Worm (Caenorhabditis elegans) whole organism, L1 larva: Measurements from ENCODE around the gene F41E6.17.

Source experiments
- C04F5.9 ChIP-seq: sonication (generic microtip); optimal IDR thresholded peaks from 2 replicates; lab custom pipeline; 2016; ENCODE audit warnings: missing genetic modification characterization, missing compliant biosample characterization
- C16A3.4 ChIP-seq: fragments of 150-350 bp; optimal IDR thresholded peaks from 2 replicates; lab custom pipeline; 2014; ENCODE audit warnings: missing biosample characterization, missing genetic modification characterization
- C34B4.2 ChIP-seq: sonication (generic microtip); optimal IDR thresholded peaks from 2 replicates; lab custom pipeline; 2017; ENCODE audit warnings: mild to moderate bottlenecking, missing genetic modification characterization, missing compliant biosample characterization
- aha-1 ChIP-seq: fragments of 150-350 bp; optimal IDR thresholded peaks from 2 replicates; lab custom pipeline; 2014; ENCODE audit warnings: missing biosample characterization, missing genetic modification characterization
- alr-1 ChIP-seq: fragments of 200-800 bp; sonication (Bioruptor generic); optimal IDR thresholded peaks from 2 replicates; lab custom pipeline; 2018; ENCODE audit warnings: borderline replicate concordance, mild to moderate bottlenecking, missing genetic modification characterization, missing compliant biosample characterization
- ceh-63 ChIP-seq: fragments of 200-800 bp; sonication (Bioruptor generic); optimal IDR thresholded peaks from 2 replicates; lab custom pipeline; 2018; ENCODE audit warnings: mild to moderate bottlenecking, missing genetic modification characterization, missing compliant biosample characterization
- ceh-8 ChIP-seq: fragments of 200-800 bp; sonication (Bioruptor generic); optimal IDR thresholded peaks from 2 replicates; lab custom pipeline; 2018; ENCODE audit warnings: mild to moderate bottlenecking, missing genetic modification characterization, moderate library complexity, missing compliant biosample characterization
- ceh-82 ChIP-seq, 3 experiments: fragments of 150-350 bp in 1 of 3; sonication (generic microtip) in 2 of 3; optimal IDR thresholded peaks; 2 replicates each; lab custom pipeline; 2014 to 2017; ENCODE audit warnings: missing biosample characterization in 3 of 3, missing genetic modification characterization in 3 of 3
- ceh-88 ChIP-seq: fragments of 200-800 bp; sonication (Bioruptor generic); IDR thresholded peaks from 2 replicates; pipeline ENCODE4 v1.3.6; 2022; ENCODE audit warnings: missing genetic modification characterization, missing compliant biosample characterization
- ceh-90 ChIP-seq: sonication (generic microtip); optimal IDR thresholded peaks from 2 replicates; lab custom pipeline; 2016; ENCODE audit warnings: missing genetic modification characterization, missing compliant biosample characterization
- dpl-1 ChIP-seq, 3 experiments: fragments of 150-350 bp in 2 of 3; sonication (generic microtip) in 1 of 3; optimal IDR thresholded peaks; 2 replicates each; lab custom pipeline; 2014 to 2017; ENCODE audit warnings: missing biosample characterization in 3 of 3, missing genetic modification characterization in 3 of 3, missing genetic modification reagents in 3 of 3
- efl-1 ChIP-seq, 4 experiments: fragments of 150-350 bp; optimal IDR thresholded peaks in 3 of 4; peaks in 1 of 4; 1 replicate in 1 of 4; 2 replicates in 3 of 4; lab custom pipeline; 2014; ENCODE audit warnings: missing biosample characterization in 2 of 4, missing genetic modification characterization in 2 of 4, missing genetic modification reagents in 2 of 4
- efl-3 ChIP-seq: fragments of 200-800 bp; sonication (Bioruptor generic); optimal IDR thresholded peaks from 2 replicates; lab custom pipeline; 2018; ENCODE audit warnings: mild to moderate bottlenecking, missing genetic modification characterization, missing compliant biosample characterization
- elt-2 ChIP-seq: sonication (generic microtip); optimal IDR thresholded peaks from 2 replicates; lab custom pipeline; 2016; ENCODE audit warnings: missing genetic modification characterization, mild to moderate bottlenecking, inconsistent platforms, missing compliant biosample characterization, missing genetic modification reagents
- ets-5 ChIP-seq: fragments of 200-800 bp; sonication (Bioruptor generic); IDR thresholded peaks from 2 replicates; pipeline ENCODE4 v1.3.6; 2022; ENCODE audit warnings: missing genetic modification characterization, missing compliant biosample characterization
- fkh-4 ChIP-seq: sonication (generic microtip); optimal IDR thresholded peaks from 2 replicates; lab custom pipeline; 2016; ENCODE audit warnings: missing compliant biosample characterization, missing genetic modification characterization, borderline replicate concordance
- fos-1 ChIP-seq: fragments of 150-350 bp; optimal IDR thresholded peaks from 2 replicates; lab custom pipeline; 2014; ENCODE audit warnings: missing biosample characterization, missing genetic modification characterization
- grh-1 ChIP-seq: fragments of 200-800 bp; sonication (Bioruptor generic); IDR thresholded peaks from 2 replicates; pipeline ENCODE4 v1.3.6; 2022; ENCODE audit warnings: missing genetic modification reagents, missing genetic modification characterization, missing compliant biosample characterization
- hlh-17 ChIP-seq: fragments of 200-800 bp; sonication (Bioruptor generic); optimal IDR thresholded peaks from 2 replicates; lab custom pipeline; 2018; ENCODE audit warnings: missing genetic modification characterization, mild to moderate bottlenecking, missing compliant biosample characterization, moderate library complexity, borderline replicate concordance
- hlh-4 ChIP-seq: sonication (generic microtip); optimal IDR thresholded peaks from 2 replicates; lab custom pipeline; 2016; ENCODE audit warnings: mild to moderate bottlenecking, missing genetic modification characterization, missing compliant biosample characterization
- hpl-2 ChIP-seq: fragments of 150-350 bp; optimal IDR thresholded peaks from 2 replicates; lab custom pipeline; 2014; ENCODE audit warnings: missing biosample characterization, missing genetic modification reagents, missing genetic modification characterization
- isw-1 ChIP-seq: fragments of 200-800 bp; sonication (Bioruptor generic); IDR thresholded peaks from 2 replicates; pipeline ENCODE4 v1.3.6; 2022; ENCODE audit warnings: missing genetic modification characterization, missing compliant biosample characterization
- jun-1 ChIP-seq: fragments of 150-350 bp; optimal IDR thresholded peaks from 2 replicates; lab custom pipeline; 2014; ENCODE audit warnings: missing biosample characterization, missing genetic modification reagents, missing genetic modification characterization
- lin-13 ChIP-seq: fragments of 150-350 bp; optimal IDR thresholded peaks from 2 replicates; lab custom pipeline; 2014; ENCODE audit warnings: missing biosample characterization, missing genetic modification reagents, missing genetic modification characterization
- lir-3 ChIP-seq: sonication (generic microtip); optimal IDR thresholded peaks from 2 replicates; lab custom pipeline; 2016; ENCODE audit warnings: mild to moderate bottlenecking, missing genetic modification characterization, moderate library complexity, missing compliant biosample characterization; ENCODE audit not compliant: poor library complexity
- lsy-2 ChIP-seq, 2 experiments: fragments of 150-350 bp; optimal IDR thresholded peaks; 2 replicates each; lab custom pipeline; 2014; ENCODE audit warnings: missing biosample characterization in 2 of 2, missing genetic modification characterization in 2 of 2
- mdl-1 ChIP-seq, 2 experiments: fragments of 150-350 bp; optimal IDR thresholded peaks; 2 replicates each; lab custom pipeline; 2014 to 2017; ENCODE audit warnings: missing biosample characterization in 2 of 2, missing genetic modification characterization in 2 of 2, inconsistent platforms in 1 of 2
- mef-2 ChIP-seq: fragments of 150-350 bp; optimal IDR thresholded peaks from 2 replicates; lab custom pipeline; 2014; ENCODE audit warnings: missing biosample characterization, missing genetic modification characterization
- mep-1 ChIP-seq: fragments of 150-350 bp; optimal IDR thresholded peaks from 2 replicates; lab custom pipeline; 2014; ENCODE audit warnings: missing biosample characterization, missing genetic modification characterization
- nhr-11 ChIP-seq: fragments of 150-350 bp; optimal IDR thresholded peaks from 2 replicates; lab custom pipeline; 2014; ENCODE audit warnings: missing biosample characterization, missing genetic modification characterization
- nhr-237 ChIP-seq: fragments of 150-350 bp; optimal IDR thresholded peaks from 2 replicates; lab custom pipeline; 2014; ENCODE audit warnings: missing biosample characterization, missing genetic modification characterization
- nhr-47 ChIP-seq: sonication (generic microtip); optimal IDR thresholded peaks from 2 replicates; lab custom pipeline; 2016; ENCODE audit warnings: mild to moderate bottlenecking, missing genetic modification characterization, moderate library complexity, missing compliant biosample characterization
- nhr-76 ChIP-seq: sonication (generic microtip); optimal IDR thresholded peaks from 2 replicates; lab custom pipeline; 2017; ENCODE audit warnings: missing biosample characterization, missing genetic modification characterization
- nhr-85 ChIP-seq: sonication (generic microtip); peaks from one replicate; lab custom pipeline; 2016; ENCODE audit warnings: missing genetic modification characterization, inconsistent platforms, missing compliant biosample characterization
- nhr-90 ChIP-seq: sonication (generic microtip); optimal IDR thresholded peaks from 2 replicates; lab custom pipeline; 2016; ENCODE audit warnings: mild to moderate bottlenecking, missing genetic modification characterization, missing compliant biosample characterization; ENCODE audit not compliant: poor library complexity
- rnt-1 ChIP-seq: sonication (generic microtip); optimal IDR thresholded peaks from 2 replicates; lab custom pipeline; 2016; ENCODE audit warnings: mild to moderate bottlenecking, missing genetic modification characterization, moderate library complexity, missing compliant biosample characterization
- snpc-4 ChIP-seq: fragments of 150-350 bp; optimal IDR thresholded peaks from 2 replicates; lab custom pipeline; 2014; ENCODE audit warnings: missing biosample characterization, missing genetic modification characterization
- sox-4 ChIP-seq: sonication (generic microtip); optimal IDR thresholded peaks from 2 replicates; lab custom pipeline; 2016; ENCODE audit warnings: missing genetic modification characterization, missing compliant biosample characterization
- sptf-1 ChIP-seq: fragments of 150-350 bp; optimal IDR thresholded peaks from 2 replicates; lab custom pipeline; 2014; ENCODE audit warnings: missing biosample characterization, missing genetic modification characterization
- sup-37 ChIP-seq: fragments of 200-800 bp; sonication (Bioruptor generic); optimal IDR thresholded peaks from 2 replicates; lab custom pipeline; 2018; ENCODE audit warnings: mild to moderate bottlenecking, missing genetic modification characterization, missing compliant biosample characterization
- swsn-7 ChIP-seq: sonication (generic microtip); optimal IDR thresholded peaks from 2 replicates; lab custom pipeline; 2016; ENCODE audit warnings: missing genetic modification characterization, missing compliant biosample characterization
- tbx-2 ChIP-seq: sonication (generic microtip); optimal IDR thresholded peaks from 2 replicates; lab custom pipeline; 2016; ENCODE audit warnings: missing genetic modification characterization, missing compliant biosample characterization
- unc-130 ChIP-seq: fragments of 150-350 bp; optimal IDR thresholded peaks from 2 replicates; lab custom pipeline; 2017; ENCODE audit warnings: missing biosample characterization, missing genetic modification characterization, inconsistent platforms
- unc-62 ChIP-seq: fragments of 150-350 bp; optimal IDR thresholded peaks from 2 replicates; lab custom pipeline; 2014; ENCODE audit warnings: missing biosample characterization, missing genetic modification reagents, missing genetic modification characterization
- unc-98 ChIP-seq: fragments of 200-800 bp; sonication (Bioruptor generic); IDR thresholded peaks from 2 replicates; pipeline ENCODE4 v1.3.6; 2022; ENCODE audit warnings: missing genetic modification characterization, missing compliant biosample characterization
- vab-15 ChIP-seq: sonication (generic microtip); optimal IDR thresholded peaks from 2 replicates; lab custom pipeline; 2017; ENCODE audit warnings: missing genotype, mild to moderate bottlenecking, missing genetic modification characterization, missing compliant biosample characterization
- zag-1 ChIP-seq: fragments of 150-350 bp; optimal IDR thresholded peaks from 2 replicates; lab custom pipeline; 2014; ENCODE audit warnings: missing biosample characterization, missing genetic modification characterization
- zip-4 ChIP-seq: fragments of 200-800 bp; sonication (Bioruptor generic); optimal IDR thresholded peaks from 2 replicates; lab custom pipeline; 2018; ENCODE audit warnings: mild to moderate bottlenecking, missing genetic modification characterization, moderate library complexity, missing compliant biosample characterization
- ztf-11 ChIP-seq, 2 experiments: sonication (generic microtip); optimal IDR thresholded peaks; 2 replicates each; lab custom pipeline; 2016 to 2017; ENCODE audit warnings: missing genetic modification characterization in 2 of 2, missing biosample characterization in 1 of 2, missing compliant biosample characterization in 1 of 2

Gene F41E6.17

DNA sequence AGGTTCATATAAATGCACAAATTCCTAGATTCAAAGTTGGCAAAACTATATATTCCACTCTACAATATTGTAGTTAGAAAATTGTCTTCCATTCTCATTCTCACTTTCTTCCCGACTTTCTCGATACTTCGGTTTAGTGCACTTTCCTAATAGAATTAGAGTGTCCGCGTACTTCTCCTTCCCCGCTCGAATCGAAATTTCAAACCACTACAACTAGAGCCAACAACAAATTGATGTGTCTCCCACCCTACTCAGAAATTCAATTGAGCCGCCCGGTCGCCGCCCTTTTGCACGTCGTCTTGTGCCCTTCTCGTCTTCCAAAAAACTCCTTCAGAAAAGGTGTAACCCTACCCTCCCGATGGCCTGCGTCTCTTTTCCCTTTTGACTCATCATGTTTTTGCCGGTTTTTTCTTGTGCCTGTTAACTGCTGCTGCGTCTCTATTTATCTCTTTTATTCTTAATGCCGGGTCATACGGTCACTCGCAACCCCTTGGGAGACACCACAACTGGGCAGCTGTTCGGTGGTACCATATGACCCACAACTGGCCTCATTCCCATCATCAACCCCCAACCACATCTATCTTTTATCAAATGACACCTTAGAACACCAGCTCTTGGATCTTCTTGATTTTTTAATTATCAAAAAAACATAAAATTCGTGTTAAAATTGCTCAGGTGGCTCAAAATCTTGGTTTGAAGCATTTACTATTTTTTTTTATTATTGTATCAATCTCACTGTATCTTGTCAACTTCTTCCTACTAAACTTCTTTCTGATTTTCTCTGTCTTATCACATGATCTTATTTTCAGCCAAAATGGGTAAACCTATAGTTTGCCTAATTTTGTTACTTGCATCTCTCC lies 29.6 kb upstream of the F41E6.17 start, which contains the start of gene tag-196 (continued):
- TF ChIP-seq swsn-7 = no peak
- no peak for TF ChIP-seq alr-1
- TF ChIP-seq nhr-47 (tag; lab: Kevin White, UChicago) = no peak
- peak; percentile 80 for TF ChIP-seq rnt-1 (tag; lab: Kevin White, UChicago)
- TF ChIP-seq ceh-82 (tag; optimal IDR thresholded peaks at IDR 0.05; lab: Kevin White, UChicago) = no peak
- no peak for TF ChIP-seq sptf-1 (tag; lab: Kevin White, UChicago)
- no peak for TF ChIP-seq nhr-85 (tag; lab: Kevin White, UChicago)
- no peak for TF ChIP-seq jun-1 (tag; lab: Kevin White, UChicago)
- peak in 1 of 2 experiments; percentile 18 for TF ChIP-seq mdl-1 (tag; optimal IDR thresholded peaks at IDR 0.05; lab: Kevin White, UChicago)
- no peak for TF ChIP-seq mef-2 (tag; lab: Kevin White, UChicago)
- TF ChIP-seq ceh-90 (tag; lab: Kevin White, UChicago) = no peak
- no peak for TF ChIP-seq mep-1
- no peak for TF ChIP-seq tbx-2
- no peak for TF ChIP-seq unc-62 (GFP tag; lab: Kevin White, UChicago)
- TF ChIP-seq dpl-1 (GFP tag; optimal IDR thresholded peaks at IDR 0.05; lab: Kevin White, UChicago) = no peak
- no peak for TF ChIP-seq vab-15
- no peak for TF ChIP-seq lin-13 (GFP tag; lab: Kevin White, UChicago)
- TF ChIP-seq ceh-8 (GFP tag; lab: Kevin White, UChicago) = no peak
- TF ChIP-seq aha-1 (tag; lab: Kevin White, UChicago) = no peak
- TF ChIP-seq snpc-4 (tag; lab: Kevin White, UChicago) = no peak
- peak; percentile 38 to 41 for TF ChIP-seq lsy-2 (tag; optimal IDR thresholded peaks at IDR 0.05; lab: Kevin White, UChicago)
- no peak for TF ChIP-seq fkh-4 (tag; lab: Kevin White, UChicago)
- TF ChIP-seq nhr-76 (tag; lab: Kevin White, UChicago) = no peak
- no peak for TF ChIP-seq hpl-2
- no peak for TF ChIP-seq zip-4 (GFP tag; lab: Kevin White, UChicago)
- TF ChIP-seq ceh-88 (GFP tag; lab: Robert Waterston, UW) = no peak
- TF ChIP-seq C34B4.2 (tag; lab: Kevin White, UChicago) = no peak
- TF ChIP-seq isw-1 = no peak
- no peak for TF ChIP-seq C16A3.4 (tag; lab: Kevin White, UChicago)
- no peak for TF ChIP-seq sup-37 (GFP tag; lab: Kevin White, UChicago)
- TF ChIP-seq sox-4 (tag; lab: Kevin White, UChicago) = no peak
- peak; percentile 74 for TF ChIP-seq unc-130
- no peak for TF ChIP-seq C04F5.9
- TF ChIP-seq nhr-237 (tag; lab: Kevin White, UChicago) = no peak
- TF ChIP-seq elt-2 (tag; lab: Kevin White, UChicago) = no peak
- TF ChIP-seq zag-1 (tag; lab: Kevin White, UChicago) = no peak
- no peak for TF ChIP-seq fos-1 (tag; lab: Kevin White, UChicago)
- TF ChIP-seq nhr-90 (tag; lab: Kevin White, UChicago) = no peak
- no peak for TF ChIP-seq ets-5 (GFP tag; lab: Robert Waterston, UW)
- no peak for TF ChIP-seq efl-1 (optimal IDR thresholded peaks at IDR 0.05; lab: Kevin White, UChicago)
- peak; percentile 6 to 82 for TF ChIP-seq efl-1 (GFP tag; optimal IDR thresholded peaks at IDR 0.05 in 1 of 2; lab: Kevin White, UChicago)
- no peak for TF ChIP-seq efl-3 (GFP tag; lab: Kevin White, UChicago)
- no peak for TF ChIP-seq ceh-63 (GFP tag; lab: Kevin White, UChicago)
- no peak for TF ChIP-seq unc-98 (GFP tag; lab: Robert Waterston, UW)
- TF ChIP-seq ztf-11 (tag; optimal IDR thresholded peaks at IDR 0.05; lab: Kevin White, UChicago) = peak in 1 of 2 experiments; percentile 15
- no peak for TF ChIP-seq lir-3 (tag; lab: Kevin White, UChicago)
- TF ChIP-seq hlh-4 = no peak
- no peak for TF ChIP-seq nhr-11 (tag; lab: Kevin White, UChicago)
- TF ChIP-seq hlh-17 (GFP tag; lab: Kevin White, UChicago) = no peak
- no peak for TF ChIP-seq grh-1 (GFP tag; lab: Robert Waterston, UW)
